Fruit fly (Drosophila melanogaster) whole organism, embryonic: ENCODE data around the gene Pxd.

Source experiments
- Adf1 ChIP-seq: fragments of 200-800 bp; sonication (Bioruptor generic); IDR thresholded peaks from 2 replicates; pipeline ENCODE4 v1.3.6; 2022; ENCODE audit warnings: missing biosample characterization, missing genetic modification characterization
- CG10274 ChIP-seq: fragments of 200-800 bp; sonication (Bioruptor generic); optimal IDR thresholded peaks from 3 replicates; lab custom pipeline; 2017; ENCODE audit warnings: missing biosample characterization, mild to moderate bottlenecking, missing genetic modification characterization
- CG11456 ChIP-seq: fragments of 200-800 bp; sonication (Bioruptor generic); IDR thresholded peaks from 3 replicates; pipeline ENCODE4 v1.3.6; 2022; ENCODE audit warnings: missing biosample characterization, missing genetic modification characterization
- CG12299 ChIP-seq: fragments of 200-800 bp; sonication (Bioruptor generic); optimal IDR thresholded peaks from 2 replicates; lab custom pipeline; 2018; ENCODE audit warnings: missing biosample characterization, mild to moderate bottlenecking, missing genetic modification characterization
- CG12744 ChIP-seq: fragments of 200-800 bp; sonication (Bioruptor generic); optimal IDR thresholded peaks from 2 replicates; lab custom pipeline; 2016; ENCODE audit warnings: missing biosample characterization, missing genetic modification characterization
- CG15011 ChIP-seq: fragments of 200-800 bp; sonication (Bioruptor generic); optimal IDR thresholded peaks from 3 replicates; lab custom pipeline; 2018; ENCODE audit warnings: missing biosample characterization, mild to moderate bottlenecking, missing genetic modification characterization
- CG15601 ChIP-seq: fragments of 200-800 bp; sonication (Bioruptor generic); optimal IDR thresholded peaks from 3 replicates; lab custom pipeline; 2019; ENCODE audit warnings: missing biosample characterization, mild to moderate bottlenecking, missing genetic modification characterization, moderate library complexity
- CG16863 ChIP-seq: fragments of 200-800 bp; sonication (Bioruptor generic); optimal IDR thresholded peaks from 3 replicates; lab custom pipeline; 2016; ENCODE audit warnings: missing biosample characterization, missing genetic modification characterization
- CG17829 ChIP-seq: fragments of 200-800 bp; optimal IDR thresholded peaks from 2 replicates; lab custom pipeline; 2019; ENCODE audit warnings: missing biosample characterization, mild to moderate bottlenecking, missing genetic modification characterization, moderate library complexity
- CG30403 ChIP-seq: fragments of 200-800 bp; sonication (Bioruptor generic); optimal IDR thresholded peaks from 3 replicates; lab custom pipeline; 2016; ENCODE audit warnings: missing biosample characterization, missing genetic modification characterization
- CG31224 ChIP-seq: fragments of 200-800 bp; sonication (Bioruptor generic); IDR thresholded peaks from 2 replicates; pipeline ENCODE4 v1.3.6; 2022; ENCODE audit warnings: missing biosample characterization, missing genetic modification characterization
- CG31388 ChIP-seq: fragments of 200-800 bp; sonication (Bioruptor generic); optimal IDR thresholded peaks from 2 replicates; lab custom pipeline; 2016; ENCODE audit warnings: missing biosample characterization, missing genetic modification characterization
- CG3163 ChIP-seq: fragments of 200-800 bp; sonication (Bioruptor generic); optimal IDR thresholded peaks from 3 replicates; lab custom pipeline; 2016; ENCODE audit warnings: missing biosample characterization, missing genetic modification characterization
- CG6175 ChIP-seq: fragments of 200-800 bp; sonication (Bioruptor generic); IDR thresholded peaks from 3 replicates; pipeline ENCODE4 v1.3.6; 2022; ENCODE audit warnings: missing biosample characterization, missing genetic modification characterization
- CG6683 ChIP-seq: fragments of 200-800 bp; sonication (Bioruptor generic); optimal IDR thresholded peaks from 2 replicates; lab custom pipeline; 2017; ENCODE audit warnings: missing biosample characterization, mild to moderate bottlenecking, missing genetic modification characterization, missing genetic modification reagents
- CG6765 ChIP-seq: fragments of 200-800 bp; sonication (Bioruptor generic); optimal IDR thresholded peaks from 3 replicates; lab custom pipeline; 2017; ENCODE audit warnings: missing biosample characterization, mild to moderate bottlenecking, missing genetic modification characterization
- CG7357 ChIP-seq: fragments of 200-800 bp; sonication (Bioruptor generic); IDR thresholded peaks from 3 replicates; pipeline ENCODE4 v1.3.6; 2022; ENCODE audit warnings: missing biosample characterization, missing genetic modification characterization
- CG7745 ChIP-seq: fragments of 200-800 bp; sonication (Bioruptor generic); optimal IDR thresholded peaks from 2 replicates; lab custom pipeline; 2018; ENCODE audit warnings: missing biosample characterization, mild to moderate bottlenecking, missing genetic modification characterization, moderate library complexity
- D ChIP-seq, 2 experiments: fragments of 200-800 bp in 1 of 2; fragments of >200 bp in 1 of 2; sonication (Bioruptor generic) in 1 of 2; optimal IDR thresholded peaks; 2 replicates in 1 of 2; 3 replicates in 1 of 2; lab custom pipeline; 2017; ENCODE audit warnings: mild to moderate bottlenecking in 1 of 2, missing biosample characterization in 1 of 2, missing genetic modification characterization in 1 of 2, missing genetic modification reagents in 1 of 2
- D19B ChIP-seq: fragments of 200-800 bp; sonication (Bioruptor generic); optimal IDR thresholded peaks from 2 replicates; lab custom pipeline; 2017; ENCODE audit warnings: missing biosample characterization, mild to moderate bottlenecking, missing genetic modification characterization
- Deaf1 ChIP-seq: fragments of 200-800 bp; optimal IDR thresholded peaks from 3 replicates; lab custom pipeline; 2019; ENCODE audit warnings: missing biosample characterization, mild to moderate bottlenecking, missing genetic modification characterization, moderate library complexity
- Elba2 ChIP-seq: fragments of 200-800 bp; sonication (Bioruptor generic); optimal IDR thresholded peaks from 3 replicates; lab custom pipeline; 2016; ENCODE audit warnings: missing biosample characterization, missing genetic modification characterization
- Fer1 ChIP-seq: fragments of 200-800 bp; sonication (Bioruptor generic); optimal IDR thresholded peaks from 2 replicates; lab custom pipeline; 2017; ENCODE audit warnings: missing biosample characterization, mild to moderate bottlenecking, missing genetic modification characterization
- HmgD ChIP-seq: fragments of 200-800 bp; sonication (Bioruptor generic); optimal IDR thresholded peaks from 3 replicates; lab custom pipeline; 2016; ENCODE audit warnings: missing biosample characterization, missing genetic modification characterization
- Mad ChIP-seq: fragments of 200-800 bp; sonication (Bioruptor generic); optimal IDR thresholded peaks from 2 replicates; lab custom pipeline; 2016; ENCODE audit warnings: missing biosample characterization, missing genetic modification characterization
- br ChIP-seq: fragments of >200 bp; optimal IDR thresholded peaks from 2 replicates; lab custom pipeline; 2017
- chinmo ChIP-seq: fragments of 200-800 bp; sonication (Bioruptor generic); IDR thresholded peaks from 4 replicates; pipeline ENCODE4 v1.3.6; 2022; ENCODE audit warnings: missing biosample characterization, missing genetic modification characterization; ENCODE audit not compliant: partially characterized antibody
- corto ChIP-seq: fragments of 200-800 bp; sonication (Bioruptor generic); optimal IDR thresholded peaks from 2 replicates; lab custom pipeline; 2016; ENCODE audit warnings: missing biosample characterization, mild to moderate bottlenecking, missing genetic modification characterization, moderate library complexity
- crol ChIP-seq: fragments of 200-800 bp; sonication (Bioruptor generic); IDR thresholded peaks from 2 replicates; pipeline ENCODE4 v1.3.6; 2022; ENCODE audit warnings: missing biosample characterization, missing genetic modification characterization
- da ChIP-seq: fragments of 200-800 bp; sonication (Bioruptor generic); optimal IDR thresholded peaks from 2 replicates; lab custom pipeline; 2016; ENCODE audit warnings: missing biosample characterization, missing genetic modification characterization
- dpn ChIP-seq, 2 experiments: fragments of 200-800 bp; sonication (Bioruptor generic); optimal IDR thresholded peaks; 3 replicates each; lab custom pipeline; 2016; ENCODE audit warnings: missing biosample characterization in 2 of 2, missing genetic modification characterization in 2 of 2
- dysf ChIP-seq: fragments of 200-800 bp; sonication (Bioruptor generic); IDR thresholded peaks from 3 replicates; pipeline ENCODE4 v1.3.6; 2022; ENCODE audit warnings: missing biosample characterization, missing genetic modification characterization
- ems ChIP-seq: fragments of 200-800 bp; sonication (Bioruptor generic); optimal IDR thresholded peaks from 3 replicates; lab custom pipeline; 2016; ENCODE audit warnings: missing biosample characterization, missing genetic modification characterization
- en ChIP-seq: fragments of 200-800 bp; sonication (Bioruptor generic); optimal IDR thresholded peaks from 2 replicates; lab custom pipeline; 2016; ENCODE audit warnings: missing biosample characterization, missing genetic modification characterization
- ewg ChIP-seq: fragments of 200-800 bp; sonication (Bioruptor generic); optimal IDR thresholded peaks from 3 replicates; lab custom pipeline; 2017; ENCODE audit warnings: mild to moderate bottlenecking, missing biosample characterization, missing genetic modification reagents, missing genetic modification characterization
- fd102C ChIP-seq: fragments of 200-800 bp; sonication (Bioruptor generic); optimal IDR thresholded peaks from 2 replicates; lab custom pipeline; 2018; ENCODE audit warnings: missing biosample characterization, mild to moderate bottlenecking, missing genetic modification characterization, moderate library complexity
- ken ChIP-seq: fragments of 200-800 bp; sonication (Bioruptor generic); IDR thresholded peaks from 3 replicates; pipeline ENCODE4 v1.3.6; 2022; ENCODE audit warnings: missing biosample characterization, missing genetic modification characterization
- kni ChIP-seq: fragments of 200-800 bp; sonication (Bioruptor generic); optimal IDR thresholded peaks from 3 replicates; lab custom pipeline; 2017; ENCODE audit warnings: mild to moderate bottlenecking, missing biosample characterization, missing genetic modification reagents, missing genetic modification characterization
- mld ChIP-seq: fragments of 200-800 bp; sonication (Bioruptor generic); IDR thresholded peaks from 3 replicates; pipeline ENCODE4 v1.3.6; 2022; ENCODE audit warnings: missing biosample characterization, missing genetic modification characterization; ENCODE audit not compliant: partially characterized antibody
- nerfin-1 ChIP-seq: fragments of 200-800 bp; sonication (Bioruptor generic); optimal IDR thresholded peaks from 3 replicates; lab custom pipeline; 2019; ENCODE audit warnings: missing biosample characterization, mild to moderate bottlenecking, missing genetic modification characterization, moderate library complexity
- nom ChIP-seq: fragments of 200-800 bp; sonication (Bioruptor generic); optimal IDR thresholded peaks from 2 replicates; lab custom pipeline; 2017; ENCODE audit warnings: missing biosample characterization, missing genetic modification characterization, mild to moderate bottlenecking, moderate library complexity, missing genetic modification reagents
- odd ChIP-seq: fragments of 200-800 bp; sonication (Bioruptor generic); optimal IDR thresholded peaks from 2 replicates; lab custom pipeline; 2017; ENCODE audit warnings: missing biosample characterization, mild to moderate bottlenecking, missing genetic modification characterization
- phol ChIP-seq: fragments of 200-800 bp; sonication (Bioruptor generic); optimal IDR thresholded peaks from 3 replicates; lab custom pipeline; 2018; ENCODE audit warnings: missing biosample characterization, mild to moderate bottlenecking, missing genetic modification characterization, moderate library complexity
- repo ChIP-seq: fragments of 200-800 bp; sonication (Bioruptor generic); optimal IDR thresholded peaks from 2 replicates; lab custom pipeline; 2016; ENCODE audit warnings: missing biosample characterization, missing genetic modification characterization
- sens ChIP-seq: fragments of 200-800 bp; sonication (Bioruptor generic); peaks from one replicate; lab custom pipeline; 2016; ENCODE audit warnings: missing biosample characterization, missing genetic modification characterization
- sqz ChIP-seq: fragments of 200-800 bp; sonication (Bioruptor generic); optimal IDR thresholded peaks from 3 replicates; lab custom pipeline; 2018; ENCODE audit warnings: missing biosample characterization, mild to moderate bottlenecking, missing genetic modification characterization
- ttk ChIP-seq: fragments of 200-800 bp; sonication (Bioruptor generic); IDR thresholded peaks from 2 replicates; pipeline ENCODE4 v2.1.2; 2022; ENCODE audit warnings: missing biosample characterization, missing genetic modification characterization
- wor ChIP-seq: fragments of 200-800 bp; sonication (Bioruptor generic); IDR thresholded peaks from 2 replicates; pipeline ENCODE4 v1.3.6; 2022; ENCODE audit warnings: missing biosample characterization, missing genetic modification characterization
- zen ChIP-seq: fragments of 200-800 bp; sonication (Bioruptor generic); optimal IDR thresholded peaks from 3 replicates; lab custom pipeline; 2018; ENCODE audit warnings: missing biosample characterization, mild to moderate bottlenecking, missing genetic modification characterization, moderate library complexity

Gene Pxd

dm6 chr3R:17061736-17062371 lies 47.5 kb downstream of the Pxd start (continued):
- TF ChIP-seq CG7745 (tag; lab: Kevin White, UChicago), result no peak
- TF ChIP-seq ems, result no peak
- no peak for TF ChIP-seq wor (GFP tag; lab: Robert Waterston, UW)
- peak; percentile 33; the same call in 1 of the 2 replicates for TF ChIP-seq crol (GFP tag; lab: Robert Waterston, UW)
- 0 out of 4 replicates have a peak, but pooled peaks have one; percentile 15 for TF ChIP-seq chinmo (GFP tag; lab: Robert Waterston, UW)
- no peak for TF ChIP-seq fd102C
- no peak for TF ChIP-seq D (optimal IDR thresholded peaks at IDR 0.05; lab: Kevin White, UChicago)
- no peak for TF ChIP-seq D (GFP tag; optimal IDR thresholded peaks at IDR 0.05; lab: Kevin White, UChicago)
- TF ChIP-seq zen (tag; lab: Kevin White, UChicago), result peak; percentile 89
- no peak for TF ChIP-seq CG12744 (GFP tag; lab: Kevin White, UChicago)
- no peak for TF ChIP-seq en (GFP tag; lab: Kevin White, UChicago)
- no peak for TF ChIP-seq dpn (GFP tag; optimal IDR thresholded peaks at IDR 0.05; lab: Kevin White, UChicago)
- TF ChIP-seq CG16863, result no peak
- peak; percentile 53 for TF ChIP-seq kni
- no peak for TF ChIP-seq Mad
- TF ChIP-seq CG30403 (GFP tag; lab: Kevin White, UChicago), result no peak
- TF ChIP-seq HmgD (GFP tag; lab: Kevin White, UChicago), result no peak
- TF ChIP-seq sens (GFP tag; lab: Kevin White, UChicago), result peak; percentile 38
- peak; percentile 51; the same call in 1 of the 3 replicates for TF ChIP-seq ken (GFP tag; lab: Robert Waterston, UW)
- TF ChIP-seq CG15601, result no peak
- no peak for TF ChIP-seq Elba2 (GFP tag; lab: Kevin White, UChicago)
- no peak for TF ChIP-seq CG31224 (GFP tag; lab: Robert Waterston, UW)
- 0 out of 2 replicates have a peak, but pooled peaks have one; percentile 5 for TF ChIP-seq ttk (GFP tag; lab: Robert Waterston, UW)
- TF ChIP-seq repo (GFP tag; lab: Kevin White, UChicago), result no peak
- no peak for TF ChIP-seq CG6765 (GFP tag; lab: Kevin White, UChicago)
- peak; percentile 64 for TF ChIP-seq corto (GFP tag; lab: Kevin White, UChicago)
- TF ChIP-seq CG7357 (GFP tag; lab: Robert Waterston, UW), result no peak
- TF ChIP-seq, all 482 proteins: peak for 14

- TF ChIP-seq Deaf1 (tag; lab: Kevin White, UChicago), result peak; percentile 31
- TF ChIP-seq CG11456 (GFP tag; lab: Robert Waterston, UW), result no peak
- no peak for TF ChIP-seq nerfin-1 (tag; lab: Kevin White, UChicago)
- TF ChIP-seq HmgD (GFP tag; lab: Kevin White, UChicago), result no peak
- no peak for TF ChIP-seq odd
- TF ChIP-seq CG15011 (GFP tag; lab: Kevin White, UChicago), result no peak
- TF ChIP-seq CG10274, result no peak
- TF ChIP-seq ewg (GFP tag; lab: Kevin White, UChicago), result no peak
- TF ChIP-seq Fer1 (GFP tag; lab: Kevin White, UChicago), result no peak
- TF ChIP-seq CG6683 (GFP tag; lab: Kevin White, UChicago), result no peak
- TF ChIP-seq da (GFP tag; lab: Kevin White, UChicago), result no peak
- TF ChIP-seq dysf (GFP tag; lab: Robert Waterston, UW), result no peak
- TF ChIP-seq CG17829, result no peak
- TF ChIP-seq CG12299, result no peak
- no peak for TF ChIP-seq CG3163 (GFP tag; lab: Kevin White, UChicago)
- TF ChIP-seq Elba2 (GFP tag; lab: Kevin White, UChicago), result no peak
- no peak for TF ChIP-seq phol (tag; lab: Kevin White, UChicago)
- TF ChIP-seq chinmo (GFP tag; lab: Robert Waterston, UW), result peak; percentile 78; the same call in 2 of the 4 replicates
- TF ChIP-seq zen (tag; lab: Kevin White, UChicago), result no peak
- TF ChIP-seq br (lab: Kevin White, UChicago), result no peak
- peak; percentile 28 for TF ChIP-seq nom (GFP tag; lab: Kevin White, UChicago)
- no peak for TF ChIP-seq mld (GFP tag; lab: Robert Waterston, UW)
- TF ChIP-seq Adf1 (GFP tag; lab: Robert Waterston, UW), result peak; percentile 29; the same call in 1 of the 2 replicates
- TF ChIP-seq CG31388 (GFP tag; lab: Kevin White, UChicago), result no peak
- TF ChIP-seq CG6175 (GFP tag; lab: Robert Waterston, UW), result no peak
- no peak for TF ChIP-seq D19B
- TF ChIP-seq sqz (GFP tag; lab: Kevin White, UChicago), result peak; percentile 67
Measured at dm6 chr3R:17062705-17063104, 48.3 kb downstream of the Pxd start.
